Worm (Caenorhabditis elegans) whole organism, mixed stage, embryonic: Measurements from ENCODE around the gene nas-13.

Experiments used
- blmp-1 ChIP-seq: fragments of 150-350 bp; optimal IDR thresholded peaks from 2 replicates; lab custom pipeline; 2014; ENCODE audit warnings: missing biosample characterization, missing genetic modification characterization
- ceh-39 ChIP-seq: fragments of 150-350 bp; optimal IDR thresholded peaks from 2 replicates; lab custom pipeline; 2014; ENCODE audit warnings: missing biosample characterization, missing genetic modification characterization
- ces-1 ChIP-seq: fragments of 150-350 bp; optimal IDR thresholded peaks from 2 replicates; lab custom pipeline; 2014; ENCODE audit warnings: missing biosample characterization, missing genetic modification reagents, missing genetic modification characterization
- drap-1 ChIP-seq: fragments of 200-800 bp; sonication (Bioruptor generic); optimal IDR thresholded peaks from 3 replicates; lab custom pipeline; 2018; ENCODE audit warnings: mild to moderate bottlenecking, missing genetic modification characterization, missing compliant biosample characterization
- flh-1 ChIP-seq: fragments of 200-800 bp; sonication (Bioruptor generic); optimal IDR thresholded peaks from 2 replicates; lab custom pipeline; 2018; ENCODE audit warnings: mild to moderate bottlenecking, missing genetic modification characterization, moderate library complexity, missing compliant biosample characterization
- lin-13 ChIP-seq: fragments of 150-350 bp; optimal IDR thresholded peaks from 2 replicates; lab custom pipeline; 2014; ENCODE audit warnings: missing biosample characterization, missing genetic modification characterization
- lsy-2 ChIP-seq: fragments of 150-350 bp; optimal IDR thresholded peaks from 2 replicates; lab custom pipeline; 2014; ENCODE audit warnings: missing biosample characterization, missing genetic modification characterization
- mab-5 ChIP-seq: fragments of 150-350 bp; optimal IDR thresholded peaks from 2 replicates; lab custom pipeline; 2014; ENCODE audit warnings: missing biosample characterization, missing genetic modification characterization
- nhr-12 ChIP-seq: fragments of 150-350 bp; optimal IDR thresholded peaks from 2 replicates; lab custom pipeline; 2014; ENCODE audit warnings: missing biosample characterization, missing genetic modification characterization
- nhr-28 ChIP-seq: fragments of 150-350 bp; optimal IDR thresholded peaks from 2 replicates; lab custom pipeline; 2014; ENCODE audit warnings: missing biosample characterization, missing genetic modification characterization
- nhr-76 ChIP-seq: sonication (generic microtip); optimal IDR thresholded peaks from 2 replicates; lab custom pipeline; 2017; ENCODE audit warnings: missing biosample characterization, missing genetic modification characterization
- pha-4 ChIP-seq: fragments of 150-350 bp; optimal IDR thresholded peaks from 2 replicates; lab custom pipeline; 2018; ENCODE audit warnings: missing biosample characterization, missing genetic modification reagents, missing genetic modification characterization
- snpc-4 ChIP-seq: fragments of 150-350 bp; optimal IDR thresholded peaks from 2 replicates; lab custom pipeline; 2014; ENCODE audit warnings: missing biosample characterization, missing genetic modification characterization
- unc-39 ChIP-seq: fragments of 150-350 bp; optimal IDR thresholded peaks from 2 replicates; lab custom pipeline; 2014; ENCODE audit warnings: missing biosample characterization, missing genetic modification characterization

ce11 chrX:15388259-15388658 is 39.8 kb downstream of the nas-13 start:
- TF ChIP-seq unc-39 (tag; lab: Kevin White, UChicago), result no peak
- TF ChIP-seq ces-1 (GFP tag; lab: Kevin White, UChicago), result no peak
- no peak for TF ChIP-seq mab-5 (tag; lab: Kevin White, UChicago)
- no peak for TF ChIP-seq lsy-2 (tag; lab: Kevin White, UChicago)
- TF ChIP-seq blmp-1 (tag; lab: Kevin White, UChicago), result no peak
- TF ChIP-seq pha-4 (tag; lab: Kevin White, UChicago), result no peak
- no peak for TF ChIP-seq ceh-39 (tag; lab: Kevin White, UChicago)
- no peak for TF ChIP-seq drap-1
- TF ChIP-seq snpc-4 (tag; lab: Kevin White, UChicago), result no peak
- TF ChIP-seq nhr-12, result no peak
- no peak for TF ChIP-seq flh-1 (GFP tag; lab: Kevin White, UChicago)
- no peak for TF ChIP-seq nhr-28
- no peak for TF ChIP-seq nhr-76
- no peak for TF ChIP-seq lin-13 (tag; lab: Kevin White, UChicago)
